Fruit fly (Drosophila melanogaster) whole organism, embryonic: Measurements from ENCODE around the gene CG10252.
A peak's percentile ranks its signal among the peaks of the same experiment; 100 is the strongest.

ENCODE experiments used
- BEAF-32 ChIP-seq: fragments of 200-800 bp; sonication (Bioruptor generic); optimal IDR thresholded peaks from 3 replicates; lab custom pipeline; 2017; ENCODE audit warnings: missing biosample characterization, missing genetic modification characterization, mild to moderate bottlenecking, moderate library complexity, missing genetic modification reagents
- CG10209 ChIP-seq: fragments of 200-800 bp; sonication (Bioruptor generic); optimal IDR thresholded peaks from 3 replicates; lab custom pipeline; 2017; ENCODE audit warnings: missing biosample characterization, mild to moderate bottlenecking, missing genetic modification characterization, missing genetic modification reagents
- CG10543 ChIP-seq: fragments of 200-800 bp; sonication (Bioruptor generic); optimal IDR thresholded peaks from 3 replicates; lab custom pipeline; 2017; ENCODE audit warnings: missing biosample characterization, mild to moderate bottlenecking, missing genetic modification characterization, moderate library complexity
- CG12744 ChIP-seq: fragments of 200-800 bp; sonication (Bioruptor generic); optimal IDR thresholded peaks from 2 replicates; lab custom pipeline; 2016; ENCODE audit warnings: missing biosample characterization, missing genetic modification characterization
- CG13775 ChIP-seq: fragments of 200-800 bp; sonication (Bioruptor generic); optimal IDR thresholded peaks from 3 replicates; lab custom pipeline; 2017; ENCODE audit warnings: missing biosample characterization, mild to moderate bottlenecking, missing genetic modification characterization
- CG14014 ChIP-seq: fragments of 200-800 bp; sonication (Bioruptor generic); IDR thresholded peaks from 2 replicates; pipeline ENCODE4 v1.3.6; 2022; ENCODE audit warnings: missing biosample characterization, missing genetic modification characterization
- CG14050 ChIP-seq: fragments of 200-800 bp; sonication (Bioruptor generic); IDR thresholded peaks from 3 replicates; pipeline ENCODE4 v1.3.6; 2022; ENCODE audit warnings: missing biosample characterization, missing genetic modification characterization
- CG15011 ChIP-seq: fragments of 200-800 bp; sonication (Bioruptor generic); optimal IDR thresholded peaks from 3 replicates; lab custom pipeline; 2018; ENCODE audit warnings: missing biosample characterization, mild to moderate bottlenecking, missing genetic modification characterization
- CG15269 ChIP-seq: fragments of 200-800 bp; sonication (Bioruptor generic); optimal IDR thresholded peaks from 2 replicates; lab custom pipeline; 2018; ENCODE audit warnings: missing biosample characterization, mild to moderate bottlenecking, missing genetic modification characterization, moderate library complexity
- CG1603 ChIP-seq: fragments of 200-800 bp; sonication (Bioruptor generic); optimal IDR thresholded peaks from 2 replicates; lab custom pipeline; 2019; ENCODE audit warnings: missing biosample characterization, mild to moderate bottlenecking, missing genetic modification characterization, moderate library complexity
- CG16815 ChIP-seq: fragments of 200-800 bp; sonication (Bioruptor generic); optimal IDR thresholded peaks from 3 replicates; lab custom pipeline; 2017; ENCODE audit warnings: missing biosample characterization, mild to moderate bottlenecking, missing genetic modification characterization
- CG16863 ChIP-seq: fragments of 200-800 bp; sonication (Bioruptor generic); optimal IDR thresholded peaks from 3 replicates; lab custom pipeline; 2016; ENCODE audit warnings: missing biosample characterization, missing genetic modification characterization
- CG17802 ChIP-seq: fragments of 200-800 bp; sonication (Bioruptor generic); optimal IDR thresholded peaks from 2 replicates; lab custom pipeline; 2018; ENCODE audit warnings: missing biosample characterization, mild to moderate bottlenecking, missing genetic modification characterization, moderate library complexity
- CG1792 ChIP-seq: fragments of 200-800 bp; sonication (Bioruptor generic); optimal IDR thresholded peaks from 2 replicates; lab custom pipeline; 2016; ENCODE audit warnings: missing biosample characterization, missing genetic modification characterization
- CG2116 ChIP-seq: fragments of 200-800 bp; sonication (Bioruptor generic); optimal IDR thresholded peaks from 3 replicates; lab custom pipeline; 2018; ENCODE audit warnings: missing biosample characterization, mild to moderate bottlenecking, missing genetic modification characterization
- CG6175 ChIP-seq: fragments of 200-800 bp; sonication (Bioruptor generic); IDR thresholded peaks from 3 replicates; pipeline ENCODE4 v1.3.6; 2022; ENCODE audit warnings: missing biosample characterization, missing genetic modification characterization
- CG6791 ChIP-seq: fragments of 200-800 bp; sonication (Bioruptor generic); IDR thresholded peaks from 3 replicates; pipeline ENCODE4 v1.3.6; 2022; ENCODE audit warnings: missing biosample characterization, missing genetic modification characterization; ENCODE audit not compliant: partially characterized antibody
- CG9215 ChIP-seq: fragments of 200-800 bp; sonication (Bioruptor generic); IDR thresholded peaks from 2 replicates; pipeline ENCODE4 v1.3.6; 2022; ENCODE audit warnings: missing biosample characterization, missing genetic modification characterization
- CG9932 ChIP-seq: fragments of 200-800 bp; sonication (Bioruptor generic); IDR thresholded peaks from 2 replicates; pipeline ENCODE4 v1.3.6; 2022; ENCODE audit warnings: missing biosample characterization, missing genetic modification characterization
- Chrac-16 ChIP-seq: fragments of 200-800 bp; sonication (Bioruptor generic); optimal IDR thresholded peaks from 3 replicates; lab custom pipeline; 2016; ENCODE audit warnings: missing biosample characterization, missing genetic modification characterization
- Dll ChIP-seq: fragments of 200-800 bp; sonication (Bioruptor generic); IDR thresholded peaks from 4 replicates; pipeline ENCODE4 v1.3.6; 2022; ENCODE audit warnings: missing biosample characterization, missing genetic modification characterization; ENCODE audit not compliant: partially characterized antibody
- HmgD ChIP-seq: fragments of 200-800 bp; sonication (Bioruptor generic); optimal IDR thresholded peaks from 3 replicates; lab custom pipeline; 2016; ENCODE audit warnings: missing biosample characterization, missing genetic modification characterization
- HmgZ ChIP-seq: fragments of 200-800 bp; sonication (Bioruptor generic); optimal IDR thresholded peaks from 2 replicates; lab custom pipeline; 2018; ENCODE audit warnings: missing biosample characterization, mild to moderate bottlenecking, missing genetic modification characterization
- Hr3 ChIP-seq: fragments of 200-800 bp; sonication (Bioruptor generic); optimal IDR thresholded peaks from 3 replicates; lab custom pipeline; 2016; ENCODE audit warnings: missing biosample characterization, missing genetic modification characterization
- NFAT ChIP-seq: fragments of 200-800 bp; sonication (Bioruptor generic); IDR thresholded peaks from 2 replicates; pipeline ENCODE4 v1.3.6; 2022; ENCODE audit warnings: missing biosample characterization, missing genetic modification characterization
- Ravus ChIP-seq: fragments of 200-800 bp; sonication (Bioruptor generic); IDR thresholded peaks from 2 replicates; pipeline ENCODE4 v1.3.6; 2022; ENCODE audit warnings: missing biosample characterization, missing genetic modification characterization
- Six4 ChIP-seq: fragments of 200-800 bp; sonication (Bioruptor generic); optimal IDR thresholded peaks from 2 replicates; lab custom pipeline; 2016; ENCODE audit warnings: missing biosample characterization, missing genetic modification characterization
- Stat92E ChIP-seq, 3 experiments: fragments of >200 bp in 2 of 3; fragments of 200-800 bp in 1 of 3; sonication (Bioruptor generic) in 1 of 3; optimal IDR thresholded peaks; 2 replicates each; lab custom pipeline; 2017 to 2019; ENCODE audit warnings: missing biosample characterization in 3 of 3, missing genetic modification characterization in 3 of 3, mild to moderate bottlenecking in 1 of 3, moderate library complexity in 1 of 3
- Tbp ChIP-seq: fragments of >200 bp; optimal IDR thresholded peaks from 2 replicates; lab custom pipeline; 2018; ENCODE audit warnings: missing biosample characterization, missing genetic modification characterization
- ap ChIP-seq: fragments of 200-800 bp; sonication (Bioruptor generic); IDR thresholded peaks from 2 replicates; pipeline ENCODE4 v1.3.6; 2022; ENCODE audit warnings: missing biosample characterization, missing genetic modification characterization
- bab2 ChIP-seq: fragments of 200-800 bp; sonication (Bioruptor generic); optimal IDR thresholded peaks from 2 replicates; lab custom pipeline; 2016; ENCODE audit warnings: missing biosample characterization, missing genetic modification characterization
- btn ChIP-seq: fragments of 200-800 bp; sonication (Bioruptor generic); optimal IDR thresholded peaks from 2 replicates; lab custom pipeline; 2016; ENCODE audit warnings: missing biosample characterization, missing genetic modification characterization
- dati ChIP-seq: fragments of 200-800 bp; sonication (Bioruptor generic); IDR thresholded peaks from 2 replicates; pipeline ENCODE4 v1.3.6; 2022; ENCODE audit warnings: missing biosample characterization, missing genetic modification characterization
- dmrt11E ChIP-seq: fragments of 200-800 bp; sonication (Bioruptor generic); optimal IDR thresholded peaks from 3 replicates; lab custom pipeline; 2018; ENCODE audit warnings: missing biosample characterization, mild to moderate bottlenecking, missing genetic modification characterization, moderate library complexity
- en ChIP-seq: fragments of 200-800 bp; sonication (Bioruptor generic); optimal IDR thresholded peaks from 2 replicates; lab custom pipeline; 2016; ENCODE audit warnings: missing biosample characterization, missing genetic modification characterization
- grn ChIP-seq: fragments of 200-800 bp; sonication (Bioruptor generic); optimal IDR thresholded peaks from 3 replicates; lab custom pipeline; 2017; ENCODE audit warnings: missing biosample characterization, missing genetic modification characterization
- her ChIP-seq: fragments of 200-800 bp; sonication (Bioruptor generic); optimal IDR thresholded peaks from 2 replicates; lab custom pipeline; 2016; ENCODE audit warnings: missing biosample characterization, missing genetic modification characterization
- lilli ChIP-seq: fragments of 200-800 bp; sonication (Bioruptor generic); optimal IDR thresholded peaks from 3 replicates; lab custom pipeline; 2016; ENCODE audit warnings: missing biosample characterization, missing genetic modification characterization
- lola ChIP-seq, 3 experiments: fragments of >200 bp in 2 of 3; fragments of 200-800 bp in 1 of 3; sonication (Bioruptor generic) in 1 of 3; optimal IDR thresholded peaks; 2 replicates each; lab custom pipeline; 2017 to 2019; ENCODE audit warnings: missing biosample characterization in 3 of 3, missing genetic modification characterization in 3 of 3, mild to moderate bottlenecking in 1 of 3, moderate library complexity in 1 of 3
- nom ChIP-seq: fragments of 200-800 bp; sonication (Bioruptor generic); optimal IDR thresholded peaks from 2 replicates; lab custom pipeline; 2017; ENCODE audit warnings: missing biosample characterization, missing genetic modification characterization, mild to moderate bottlenecking, moderate library complexity, missing genetic modification reagents
- p53 ChIP-seq: fragments of 200-800 bp; sonication (Bioruptor generic); optimal IDR thresholded peaks from 2 replicates; lab custom pipeline; 2016; ENCODE audit warnings: missing biosample characterization, missing genetic modification characterization
- peb ChIP-seq: fragments of 200-800 bp; sonication (Bioruptor generic); IDR thresholded peaks from 2 replicates; pipeline ENCODE4 v1.3.6; 2022; ENCODE audit warnings: missing biosample characterization, missing genetic modification characterization
- ranshi ChIP-seq: fragments of 200-800 bp; sonication (Bioruptor generic); IDR thresholded peaks from 2 replicates; pipeline ENCODE4 v1.3.6; 2022; ENCODE audit warnings: missing biosample characterization, missing genetic modification characterization
- sisA ChIP-seq: fragments of 200-800 bp; sonication (Bioruptor generic); IDR thresholded peaks from 2 replicates; pipeline ENCODE4 v1.3.6; 2022; ENCODE audit warnings: missing biosample characterization, missing genetic modification characterization
- so ChIP-seq: fragments of 200-800 bp; sonication (Bioruptor generic); IDR thresholded peaks from 3 replicates; pipeline ENCODE4 v1.3.6; 2022; ENCODE audit warnings: missing biosample characterization, missing genetic modification characterization
- tgo ChIP-seq: fragments of 200-800 bp; sonication (Bioruptor generic); IDR thresholded peaks from 3 replicates; pipeline ENCODE4 v1.3.6; 2022; ENCODE audit warnings: missing biosample characterization, missing genetic modification characterization
- tin ChIP-seq: fragments of 200-800 bp; sonication (Bioruptor generic); optimal IDR thresholded peaks from 3 replicates; lab custom pipeline; 2016; ENCODE audit warnings: missing biosample characterization, missing genetic modification characterization
- tup ChIP-seq: fragments of 200-800 bp; sonication (Bioruptor generic); optimal IDR thresholded peaks from 2 replicates; lab custom pipeline; 2016; ENCODE audit warnings: missing biosample characterization, mild to moderate bottlenecking, missing genetic modification characterization, moderate library complexity

CG10252 gene

dm6 chr3R:23657357-23658318 is 38.4 kb downstream of the CG10252 start (continued):
- TF ChIP-seq Stat92E (GFP tag; optimal IDR thresholded peaks at IDR 0.05; lab: Kevin White, UChicago) (no peak), bab2 (GFP tag; lab: Kevin White, UChicago) (peak; percentile 58), ranshi (no peak; the same call in 1 of the 2 replicates), Chrac-16 (GFP tag; lab: Kevin White, UChicago) (no peak), Six4 (GFP tag; lab: Kevin White, UChicago) (no peak), so (peak; percentile 86; the same call in 2 of the 3 replicates), CG1603 (tag; lab: Kevin White, UChicago) (peak; percentile 5), CG10209 (GFP tag; lab: Kevin White, UChicago) (peak; percentile 86), CG15269 (tag; lab: Kevin White, UChicago) (peak; percentile 48), lilli (GFP tag; lab: Kevin White, UChicago) (peak; percentile 12), dmrt11E (tag; lab: Kevin White, UChicago) (peak; percentile 86), Dll (GFP tag; lab: Robert Waterston, UW) (no peak), CG15011 (peak; percentile 80), CG14050 (0 out of 3 replicates have a peak, but pooled peaks have one; percentile 35), her (GFP tag; lab: Kevin White, UChicago) (peak; percentile 79), CG13775 (GFP tag; lab: Kevin White, UChicago) (peak; percentile 21), CG6791 (GFP tag; lab: Robert Waterston, UW) (no peak), ap (GFP tag; lab: Robert Waterston, UW) (peak; percentile 40; the same call in 1 of the 2 replicates), CG16815 (GFP tag; lab: Kevin White, UChicago) (peak; percentile 26), sisA (GFP tag; lab: Robert Waterston, UW) (no peak), CG6175 (GFP tag; lab: Robert Waterston, UW) (no peak), HmgD (GFP tag; lab: Kevin White, UChicago) (peak; percentile 29), CG10543 (peak; percentile 82), BEAF-32 (GFP tag; lab: Kevin White, UChicago) (no peak), CG9932 (no peak), Tbp (GFP tag; lab: Kevin White, UChicago) (no peak), grn (GFP tag; lab: Kevin White, UChicago) (peak; percentile 43), CG9215 (GFP tag; lab: Robert Waterston, UW) (no peak), CG16863 (GFP tag; lab: Kevin White, UChicago) (peak; percentile 62), CG17802 (tag; lab: Kevin White, UChicago) (no peak), CG1792 (peak; percentile 22), CG14014 (GFP tag; lab: Robert Waterston, UW) (peak; percentile 36; the same call in 1 of the 2 replicates), CG2116 (GFP tag; lab: Kevin White, UChicago) (peak; percentile 42), peb (GFP tag; lab: Robert Waterston, UW) (no peak), tgo (0 out of 3 replicates have a peak, but pooled peaks have one; percentile 19), Ravus (GFP tag; lab: Robert Waterston, UW) (no peak), p53 (GFP tag; lab: Kevin White, UChicago) (peak; percentile 53), NFAT (no peak), dati (GFP tag; lab: Robert Waterston, UW) (no peak), en (GFP tag; lab: Kevin White, UChicago) (peak; percentile 46), HmgZ (peak; percentile 66), lola (GFP tag; optimal IDR thresholded peaks at IDR 0.05; lab: Kevin White, UChicago) (peak in 1 of 3 experiments; percentile 82), CG12744 (GFP tag; lab: Kevin White, UChicago) (peak; percentile 50), nom (GFP tag; lab: Kevin White, UChicago) (peak; percentile 0), tup (GFP tag; lab: Kevin White, UChicago) (peak; percentile 47), Hr3 (GFP tag; lab: Kevin White, UChicago) (no peak), tin (GFP tag; lab: Kevin White, UChicago) (no peak), btn (GFP tag; lab: Kevin White, UChicago) (peak; percentile 19)
